Worm (Caenorhabditis elegans) whole organism, midembryonic: ENCODE results near the gene nhr-201.

Experiments used
- T22C8.4 ChIP-seq: fragments of 200-800 bp; sonication (Bioruptor generic); IDR thresholded peaks from 2 replicates; pipeline ENCODE4 v1.3.6; 2022; ENCODE audit warnings: missing genetic modification characterization, missing compliant biosample characterization
- cog-1 ChIP-seq: sonication (generic microtip); optimal IDR thresholded peaks from 2 replicates; lab custom pipeline; 2016; ENCODE audit warnings: missing genetic modification characterization, missing compliant biosample characterization
- flt-1 ChIP-seq: fragments of 200-800 bp; sonication (Bioruptor generic); IDR thresholded peaks from 2 replicates; pipeline ENCODE4 v1.3.6; 2022; ENCODE audit warnings: missing genetic modification characterization, missing compliant biosample characterization
- klf-2 ChIP-seq: fragments of 200-800 bp; sonication (Bioruptor generic); conservative IDR thresholded peaks from 2 replicates; pipeline ENCODE4 v1.3.6; 2022; ENCODE audit warnings: missing genetic modification reagents, missing genetic modification characterization, missing compliant biosample characterization
- med-1 ChIP-seq: sonication (generic microtip); optimal IDR thresholded peaks from 2 replicates; lab custom pipeline; 2017; ENCODE audit warnings: missing genetic modification characterization, mild to moderate bottlenecking, missing compliant biosample characterization, antibody characterized with exemption, missing genetic modification reagents; ENCODE audit not compliant: insufficient read depth
- ref-1 ChIP-seq: fragments of 200-800 bp; sonication (Bioruptor generic); conservative IDR thresholded peaks from 2 replicates; pipeline ENCODE4 v1.3.6; 2022; ENCODE audit warnings: missing genetic modification reagents, missing genetic modification characterization, missing compliant biosample characterization
- tab-1 ChIP-seq: fragments of 200-800 bp; sonication (Bioruptor generic); IDR thresholded peaks from 2 replicates; pipeline ENCODE4 v1.3.6; 2022; ENCODE audit warnings: missing genetic modification characterization, missing compliant biosample characterization
- ztf-23 ChIP-seq: fragments of 200-800 bp; sonication (Bioruptor generic); IDR thresholded peaks from 2 replicates; pipeline ENCODE4 v1.3.6; 2022; ENCODE audit warnings: missing genetic modification reagents, missing genetic modification characterization, missing compliant biosample characterization
- ztf-29 ChIP-seq: fragments of 200-800 bp; sonication (Bioruptor generic); IDR thresholded peaks from 2 replicates; pipeline ENCODE4 v1.3.6; 2022; ENCODE audit warnings: missing genetic modification reagents, missing genetic modification characterization, missing compliant biosample characterization

Gene nhr-201

ce11 chrV:459464-459863, 5.2 kb upstream of the nhr-201 start, which contains the start of gene nhr-203:
Gene nhr-203 (plus strand): TSS chrV:459795.
- TF ChIP-seq T22C8.4 (GFP tag; lab: Robert Waterston, UW): no peak
- no peak for TF ChIP-seq tab-1 (GFP tag; lab: Robert Waterston, UW)
- TF ChIP-seq cog-1 (tag; lab: Kevin White, UChicago): no peak
- TF ChIP-seq ztf-23: no peak
- no peak for TF ChIP-seq flt-1 (GFP tag; lab: Robert Waterston, UW)
- TF ChIP-seq ref-1 (GFP tag; lab: Robert Waterston, UW): no peak
- no peak for TF ChIP-seq ztf-29 (GFP tag; lab: Robert Waterston, UW)
- no peak for TF ChIP-seq med-1
- TF ChIP-seq klf-2 (GFP tag; lab: Robert Waterston, UW): no peak

- TF ChIP-seq flt-1 (GFP tag; lab: Robert Waterston, UW): no peak
- TF ChIP-seq ztf-23: no peak
- TF ChIP-seq ztf-29 (GFP tag; lab: Robert Waterston, UW): no peak
- TF ChIP-seq tab-1 (GFP tag; lab: Robert Waterston, UW): no peak
- no peak for TF ChIP-seq cog-1 (tag; lab: Kevin White, UChicago)
- no peak for TF ChIP-seq T22C8.4 (GFP tag; lab: Robert Waterston, UW)
- no peak for TF ChIP-seq ref-1 (GFP tag; lab: Robert Waterston, UW)
- TF ChIP-seq klf-2 (GFP tag; lab: Robert Waterston, UW): no peak
- TF ChIP-seq med-1: no peak
Observed at ce11 chrV:462263-462662, 2.4 kb upstream of the nhr-201 start, which contains the start of gene nhr-202. Gene nhr-202 (plus strand): TSS chrV:462588.

- TF ChIP-seq med-1 (no peak), tab-1 (GFP tag; lab: Robert Waterston, UW) (no peak), cog-1 (tag; lab: Kevin White, UChicago) (no peak), ztf-23 (no peak), flt-1 (GFP tag; lab: Robert Waterston, UW) (no peak), T22C8.4 (GFP tag; lab: Robert Waterston, UW) (no peak), ztf-29 (GFP tag; lab: Robert Waterston, UW) (no peak), klf-2 (GFP tag; lab: Robert Waterston, UW) (no peak), ref-1 (GFP tag; lab: Robert Waterston, UW) (no peak)
Observed at ce11 chrV:465355-465754, 727 bp downstream of the nhr-201 start.

ce11 chrV:467507-467906, 2.9 kb downstream of the nhr-201 start:
- TF ChIP-seq ref-1 (GFP tag; lab: Robert Waterston, UW): no peak
- no peak for TF ChIP-seq cog-1 (tag; lab: Kevin White, UChicago)
- TF ChIP-seq T22C8.4 (GFP tag; lab: Robert Waterston, UW): no peak
- TF ChIP-seq flt-1 (GFP tag; lab: Robert Waterston, UW): no peak
- TF ChIP-seq klf-2 (GFP tag; lab: Robert Waterston, UW): no peak
- no peak for TF ChIP-seq tab-1 (GFP tag; lab: Robert Waterston, UW)
- no peak for TF ChIP-seq med-1
- TF ChIP-seq ztf-29 (GFP tag; lab: Robert Waterston, UW): no peak
- no peak for TF ChIP-seq ztf-23

- no peak for TF ChIP-seq klf-2 (GFP tag; lab: Robert Waterston, UW)
- TF ChIP-seq ztf-23: no peak
- TF ChIP-seq T22C8.4 (GFP tag; lab: Robert Waterston, UW): no peak
- no peak for TF ChIP-seq tab-1 (GFP tag; lab: Robert Waterston, UW)
Observed at ce11 chrV:468460-468859, 3.8 kb downstream of the nhr-201 start, which contains the start of gene srbc-57. Gene srbc-57 (minus strand): TSS chrV:468560.

ce11 chrV:472589-472988, 8.0 kb downstream of the nhr-201 start, which contains the start of gene srt-31:
Gene srt-31 (plus strand): TSS chrV:472889.
- TF ChIP-seq cog-1 (tag; lab: Kevin White, UChicago) (no peak), flt-1 (GFP tag; lab: Robert Waterston, UW) (no peak), tab-1 (GFP tag; lab: Robert Waterston, UW) (no peak), med-1 (no peak), ref-1 (GFP tag; lab: Robert Waterston, UW) (no peak), klf-2 (GFP tag; lab: Robert Waterston, UW) (no peak), ztf-23 (no peak), T22C8.4 (GFP tag; lab: Robert Waterston, UW) (no peak), ztf-29 (GFP tag; lab: Robert Waterston, UW) (no peak)

ce11 chrV:474516-474915, 9.9 kb downstream of the nhr-201 start, which contains the start of gene nhr-99:
Gene nhr-99 (plus strand): TSS chrV:474778.
- TF ChIP-seq ztf-29 (GFP tag; lab: Robert Waterston, UW): no peak

ce11 chrV:477664-478212, 13.1 kb downstream of the nhr-201 start, which contains the start of gene nhr-55:
Gene nhr-55 (plus strand): TSS chrV:478162.
- TF ChIP-seq flt-1 (GFP tag; lab: Robert Waterston, UW): no peak
- no peak for TF ChIP-seq ztf-23
- TF ChIP-seq tab-1 (GFP tag; lab: Robert Waterston, UW): no peak
- no peak for TF ChIP-seq cog-1 (tag; lab: Kevin White, UChicago)
- no peak for TF ChIP-seq klf-2 (GFP tag; lab: Robert Waterston, UW)
- TF ChIP-seq ref-1 (GFP tag; lab: Robert Waterston, UW): no peak
- TF ChIP-seq T22C8.4 (GFP tag; lab: Robert Waterston, UW): no peak
- no peak for TF ChIP-seq med-1
- TF ChIP-seq ztf-29 (GFP tag; lab: Robert Waterston, UW): no peak

ce11 chrV:479046-479445, 14.4 kb downstream of the nhr-201 start:
- no peak for TF ChIP-seq med-1
- no peak for TF ChIP-seq flt-1 (GFP tag; lab: Robert Waterston, UW)
- no peak for TF ChIP-seq ref-1 (GFP tag; lab: Robert Waterston, UW)
- no peak for TF ChIP-seq tab-1 (GFP tag; lab: Robert Waterston, UW)
- TF ChIP-seq ztf-29 (GFP tag; lab: Robert Waterston, UW): no peak
- TF ChIP-seq cog-1 (tag; lab: Kevin White, UChicago): no peak
- TF ChIP-seq klf-2 (GFP tag; lab: Robert Waterston, UW): no peak
- no peak for TF ChIP-seq ztf-23
- no peak for TF ChIP-seq T22C8.4 (GFP tag; lab: Robert Waterston, UW)
